Fruit fly (Drosophila melanogaster): Measurements from ENCODE around the gene CG4080.

The CG4080 gene

DNA sequence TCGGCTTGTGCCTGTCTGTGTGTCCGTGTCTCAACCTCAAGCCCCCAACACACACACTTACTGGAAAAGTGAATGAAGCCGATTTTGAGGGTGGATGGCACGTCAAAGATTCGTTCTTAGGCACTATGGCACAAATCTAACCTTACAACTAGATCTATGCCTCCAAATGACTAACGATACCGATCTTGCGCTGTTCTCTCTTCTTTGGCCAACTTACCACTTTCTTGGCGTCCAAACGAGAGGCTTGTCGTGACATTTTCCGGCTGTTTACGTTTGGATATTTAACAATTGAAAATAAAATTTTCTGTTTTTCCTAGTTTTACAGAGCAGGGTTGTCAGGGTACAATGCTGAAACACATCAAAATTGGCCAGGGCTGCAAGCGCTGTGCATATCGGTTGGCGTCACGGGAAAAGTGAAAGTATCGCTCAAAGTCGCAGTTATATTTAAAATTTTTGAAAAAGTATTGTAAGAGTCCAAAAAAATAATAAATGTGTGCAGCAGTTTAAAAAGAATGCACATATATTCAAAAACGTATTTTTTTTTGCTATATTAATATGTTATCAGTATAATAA, 43.0 kb upstream of the CG4080 start, which contains the start of the genes Bet3 and Nf-YA (continued):
- TF ChIP-seq CG7786 (GFP tag; optimal IDR thresholded peaks at IDR 0.05): peak; percentile 51
- peak; percentile 88 for TF ChIP-seq slbo (GFP tag; IDR thresholded peaks at IDR 0.05)
- TF ChIP-seq wek (GFP tag; optimal IDR thresholded peaks at IDR 0.05): no peak
- TF ChIP-seq CG5953 (GFP tag; IDR thresholded peaks at IDR 0.05): no peak
- TF ChIP-seq Meics (GFP tag; optimal IDR thresholded peaks at IDR 0.05): peak; percentile 49
- TF ChIP-seq CG3838 (GFP tag; optimal IDR thresholded peaks at IDR 0.05): no peak
- peak; percentile 35 for TF ChIP-seq dmrt11E (tag; optimal IDR thresholded peaks at IDR 0.05)
- peak in 1 of 3 experiments; percentile 9 for TF ChIP-seq lola (GFP tag; optimal IDR thresholded peaks at IDR 0.05)
- TF ChIP-seq CG8281 (tag; optimal IDR thresholded peaks at IDR 0.05): no peak
- TF ChIP-seq Sox100B (GFP tag; optimal IDR thresholded peaks at IDR 0.05): no peak
- TF ChIP-seq CG32532 (GFP tag; IDR thresholded peaks at IDR 0.05): peak; percentile 72
- TF ChIP-seq peb (GFP tag; IDR thresholded peaks at IDR 0.05): no peak
- peak; percentile 40; the same call in 1 of the 2 replicates for TF ChIP-seq CG11696 (GFP tag; IDR thresholded peaks at IDR 0.05)
- TF ChIP-seq CG1602 (GFP tag; optimal IDR thresholded peaks at IDR 0.05): peak; percentile 2
- TF ChIP-seq vvl (GFP tag; IDR thresholded peaks at IDR 0.05): peak; percentile 68; the same call in 1 of the 2 replicates
- TF ChIP-seq D19A (tag; optimal IDR thresholded peaks at IDR 0.05): peak; percentile 20
- TF ChIP-seq CG8944 (GFP tag; optimal IDR thresholded peaks at IDR 0.05): peak; percentile 69
- no peak; the same call in 1 of the 2 replicates for TF ChIP-seq CG14667 (GFP tag; IDR thresholded peaks at IDR 0.05)
- no peak for TF ChIP-seq bowl (GFP tag; IDR thresholded peaks at IDR 0.05)
- TF ChIP-seq gt (GFP tag; IDR thresholded peaks at IDR 0.05): no peak
- TF ChIP-seq CkIIα-i1 (GFP tag; IDR thresholded peaks at IDR 0.05): no peak
- TF ChIP-seq salm (tag; optimal IDR thresholded peaks at IDR 0.05): no peak
- peak; percentile 43 for TF ChIP-seq CG12769 (tag; optimal IDR thresholded peaks at IDR 0.05)
- TF ChIP-seq gcm (GFP tag; optimal IDR thresholded peaks at IDR 0.05): no peak
- TF ChIP-seq Eip74EF (GFP tag; optimal IDR thresholded peaks at IDR 0.05): no peak
- TF ChIP-seq Hmx (GFP tag; optimal IDR thresholded peaks at IDR 0.05): no peak
- no peak for TF ChIP-seq TFAM (GFP tag; optimal IDR thresholded peaks at IDR 0.05)
- no peak for TF ChIP-seq CG12236 (GFP tag; optimal IDR thresholded peaks at IDR 0.05)
- no peak for TF ChIP-seq pan (optimal IDR thresholded peaks at IDR 0.05)
- no peak for TF ChIP-seq pan (GFP tag; optimal IDR thresholded peaks at IDR 0.05 in 1 of 2, IDR thresholded peaks at IDR 0.05 in 1 of 2)
- peak; percentile 74 for TF ChIP-seq CG31441 (GFP tag; IDR thresholded peaks at IDR 0.05)
- TF ChIP-seq mld (GFP tag; IDR thresholded peaks at IDR 0.05; ENCODE audit: partially characterized antibody): peak; percentile 62; the same call in 1 of the 3 replicates
- peak; percentile 27 for TF ChIP-seq CG33213 (GFP tag; optimal IDR thresholded peaks at IDR 0.05)
- TF ChIP-seq gce (GFP tag; IDR thresholded peaks at IDR 0.05): no peak
- TF ChIP-seq Atf-2 (GFP tag; optimal IDR thresholded peaks at IDR 0.05): no peak
- TF ChIP-seq CG2678 (tag; optimal IDR thresholded peaks at IDR 0.05): peak; percentile 44
- no peak for TF ChIP-seq zf30C (GFP tag; optimal IDR thresholded peaks at IDR 0.05)
- TF ChIP-seq CG13424 (tag; optimal IDR thresholded peaks at IDR 0.05): peak; percentile 55
- no peak for TF ChIP-seq Spps (tag; optimal IDR thresholded peaks at IDR 0.05)
- TF ChIP-seq ab (GFP tag; optimal IDR thresholded peaks at IDR 0.05): no peak
- TF ChIP-seq CG3847 (GFP tag; IDR thresholded peaks at IDR 0.05): peak; percentile 73
- TF ChIP-seq seq (GFP tag; IDR thresholded peaks at IDR 0.05): no peak
- TF ChIP-seq CG11398 (GFP tag; optimal IDR thresholded peaks at IDR 0.05): no peak
- TF ChIP-seq Hsf (GFP tag; optimal IDR thresholded peaks at IDR 0.05): peak; percentile 60
- no peak for TF ChIP-seq C15 (GFP tag; IDR thresholded peaks at IDR 0.05)
- peak; percentile 56 for TF ChIP-seq CG10267 (tag; optimal IDR thresholded peaks at IDR 0.05)
- TF ChIP-seq Tbp (GFP tag; optimal IDR thresholded peaks at IDR 0.05): no peak
- TF ChIP-seq chinmo (GFP tag; IDR thresholded peaks at IDR 0.05; ENCODE audit: partially characterized antibody): 0 out of 4 replicates have a peak, but pooled peaks have one; percentile 46
- TF ChIP-seq Six4 (GFP tag; optimal IDR thresholded peaks at IDR 0.05): no peak
- TF ChIP-seq Deaf1 (tag; optimal IDR thresholded peaks at IDR 0.05): no peak
- TF ChIP-seq CG12391 (tag; optimal IDR thresholded peaks at IDR 0.05): peak; percentile 71

All from whole organism, embryonic.